Worm (Caenorhabditis elegans) whole organism, L4 larva: ENCODE measurements around the gene C06B3.6.

Experiments used
- ama-1 ChIP-seq: fragments of 150-350 bp; optimal IDR thresholded peaks from 2 replicates; lab custom pipeline; 2014; ENCODE audit warnings: inconsistent platforms, mixed read lengths
- ceh-44 ChIP-seq: fragments of 200-800 bp; sonication (Bioruptor generic); IDR thresholded peaks from 2 replicates; pipeline ENCODE4 v1.3.6; 2022; ENCODE audit warnings: missing genetic modification reagents, missing genetic modification characterization, missing compliant biosample characterization
- egl-27 ChIP-seq: sonication (generic microtip); optimal IDR thresholded peaks from 3 replicates; lab custom pipeline; 2017; ENCODE audit warnings: missing biosample characterization, missing genetic modification reagents, missing genetic modification characterization
- egl-43 ChIP-seq: fragments of 200-800 bp; sonication (Bioruptor generic); IDR thresholded peaks from 2 replicates; pipeline ENCODE4 v1.3.6; 2022; ENCODE audit warnings: missing genetic modification reagents, missing genetic modification characterization, missing compliant biosample characterization
- nhr-11 ChIP-seq: fragments of 150-350 bp; optimal IDR thresholded peaks from 2 replicates; lab custom pipeline; 2014; ENCODE audit warnings: missing biosample characterization, missing genetic modification characterization
- skn-1 ChIP-seq: fragments of 150-350 bp; optimal IDR thresholded peaks from 2 replicates; lab custom pipeline; 2014; ENCODE audit warnings: missing biosample characterization, missing genetic modification characterization
- spr-1 ChIP-seq: sonication (generic microtip); optimal IDR thresholded peaks from 2 replicates; lab custom pipeline; 2016; ENCODE audit warnings: mild to moderate bottlenecking, missing genetic modification characterization, missing compliant biosample characterization

DNA sequence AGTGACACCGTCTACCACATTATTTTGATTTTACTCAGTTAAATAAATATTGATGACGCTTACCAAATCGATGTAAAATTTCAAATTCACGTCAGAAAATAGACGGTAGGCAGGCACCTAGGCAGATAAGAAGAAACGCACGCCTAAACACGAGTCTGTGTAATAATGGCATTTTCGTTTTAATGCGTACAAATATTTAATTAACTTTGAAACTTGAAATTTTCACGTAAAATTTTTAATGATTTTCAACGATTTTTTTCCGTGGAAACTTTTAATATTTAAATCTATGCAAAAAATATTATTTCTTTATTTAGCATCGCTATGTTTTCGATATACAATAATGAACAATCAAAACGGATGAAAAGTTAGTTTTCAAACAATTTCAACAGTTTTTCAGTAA is 22.5 kb upstream of the C06B3.6 start, which contains the start of gene C06B3.16:
- TF ChIP-seq spr-1 (tag; lab: Kevin White, UChicago): no peak
- no peak for TF ChIP-seq ceh-44 (GFP tag; lab: Robert Waterston, UW)
- TF ChIP-seq egl-43: no peak
- no peak for TF ChIP-seq skn-1 (tag; lab: Kevin White, UChicago)
- TF ChIP-seq egl-27 (tag; lab: Kevin White, UChicago): no peak
- no peak for TF ChIP-seq nhr-11 (tag; lab: Kevin White, UChicago)
- no peak for TF ChIP-seq ama-1 (lab: Kevin White, UChicago)
